Worm (Caenorhabditis elegans): ENCODE measurements around the gene B0507.6.

Gene B0507.6

ce11 chrV:8785526-8785925 lies 39.6 kb downstream of the B0507.6 start (continued):
- no peak for TF ChIP-seq nhr-6 (tag; optimal IDR thresholded peaks at IDR 0.05)
- no peak for TF ChIP-seq nhr-77 (tag; optimal IDR thresholded peaks at IDR 0.05)

- TF ChIP-seq aha-1 (tag) (peak; percentile 3), nhr-25 (tag; optimal IDR thresholded peaks at IDR 0.05; ENCODE audit: borderline replicate concordance, insufficient read depth) (no peak), nhr-11 (tag; optimal IDR thresholded peaks at IDR 0.05) (no peak), hlh-30 (tag; optimal IDR thresholded peaks at IDR 0.05; ENCODE audit: insufficient read depth) (peak; percentile 31), ceh-82 (tag; optimal IDR thresholded peaks at IDR 0.05) (no peak)
Observed at ce11 chrV:8786245-8786644, 40.3 kb downstream of the B0507.6 start, which contains the start of gene sup-37. Gene sup-37 (plus strand): TSS chrV:8786545.

- TF ChIP-seq aha-1 (tag) (peak; percentile 96), nhr-237 (tag; optimal IDR thresholded peaks at IDR 0.05) (no peak), egl-27 (tag; optimal IDR thresholded peaks at IDR 0.05) (no peak), nhr-111 (GFP tag; optimal IDR thresholded peaks at IDR 0.05) (no peak), R02D3.7 (tag; optimal IDR thresholded peaks at IDR 0.05) (no peak), lir-3 (tag; optimal IDR thresholded peaks at IDR 0.05) (no peak), unc-130 (GFP tag; optimal IDR thresholded peaks at IDR 0.05) (no peak)
Observed at ce11 chrV:8789345-8789744, 43.4 kb downstream of the B0507.6 start.

- no peak for TF ChIP-seq ceh-32 (tag; optimal IDR thresholded peaks at IDR 0.05; ENCODE audit: poor library complexity)
- TF ChIP-seq cey-2 (tag; optimal IDR thresholded peaks at IDR 0.05; ENCODE audit: borderline replicate concordance, insufficient read depth): no peak
- no peak for TF ChIP-seq ceh-44 (GFP tag; IDR thresholded peaks at IDR 0.05)
- TF ChIP-seq ceh-20 (GFP tag; IDR thresholded peaks at IDR 0.05): no peak
- TF ChIP-seq rbr-2 (tag; optimal IDR thresholded peaks at IDR 0.05): no peak
- no peak for TF ChIP-seq R02D3.7 (tag; optimal IDR thresholded peaks at IDR 0.05)
- no peak for TF ChIP-seq madf-9 (GFP tag; conservative IDR thresholded peaks at IDR 0.05)
- TF ChIP-seq nhr-42 (GFP tag; IDR thresholded peaks at IDR 0.05): no peak
- TF ChIP-seq ZK337.2 (GFP tag; IDR thresholded peaks at IDR 0.05): no peak
- TF ChIP-seq nhr-102 (tag; optimal IDR thresholded peaks at IDR 0.05): no peak
- no peak for TF ChIP-seq daf-12 (tag; optimal IDR thresholded peaks at IDR 0.05)
Observed at ce11 chrV:8792814-8793213, 46.9 kb downstream of the B0507.6 start.

- TF ChIP-seq pqm-1 (tag; optimal IDR thresholded peaks at IDR 0.05): peak; percentile 59
- TF ChIP-seq nhr-28 (tag; optimal IDR thresholded peaks at IDR 0.05): peak; percentile 78
- TF ChIP-seq hlh-11 (tag; optimal IDR thresholded peaks at IDR 0.05): peak; percentile 27
- no peak for TF ChIP-seq dmd-6 (GFP tag; IDR thresholded peaks at IDR 0.05)
- TF ChIP-seq daf-16 (GFP tag; optimal IDR thresholded peaks at IDR 0.05): no peak
- TF ChIP-seq daf-16 (tag; optimal IDR thresholded peaks at IDR 0.05): peak; percentile 79
- TF ChIP-seq R02D3.7 (tag; optimal IDR thresholded peaks at IDR 0.05): no peak
- TF ChIP-seq jun-1 (tag; optimal IDR thresholded peaks at IDR 0.05): no peak
Observed at ce11 chrV:8795499-8795898, 49.5 kb downstream of the B0507.6 start.

- no peak for TF ChIP-seq egl-43 (GFP tag; IDR thresholded peaks at IDR 0.05)
- TF ChIP-seq php-3 (GFP tag; IDR thresholded peaks at IDR 0.05): peak; percentile 56; the same call in 1 of the 2 replicates
- no peak for TF ChIP-seq daf-16 (GFP tag; optimal IDR thresholded peaks at IDR 0.05)
- peak; percentile 9 for TF ChIP-seq daf-16 (tag; optimal IDR thresholded peaks at IDR 0.05)
- peak; percentile 30 for TF ChIP-seq hlh-11 (tag; optimal IDR thresholded peaks at IDR 0.05)
- no peak for TF ChIP-seq unc-39 (tag; optimal IDR thresholded peaks at IDR 0.05)
- peak; percentile 34 for TF ChIP-seq pqm-1 (tag; optimal IDR thresholded peaks at IDR 0.05)
Observed at ce11 chrV:8796246-8796645, 50.3 kb downstream of the B0507.6 start.

Data from whole organism, L4 larva.